Worm (Caenorhabditis elegans) whole organism, L4 larva: ENCODE data around the gene unc-116.

Experiments
- F44E2.7 ChIP-seq: fragments of 200-800 bp; sonication (Bioruptor generic); IDR thresholded peaks from 2 replicates; pipeline ENCODE4 v2.1.2; 2022; ENCODE audit warnings: missing genetic modification characterization, missing compliant biosample characterization
- ceh-82 ChIP-seq: sonication (generic microtip); optimal IDR thresholded peaks from 2 replicates; lab custom pipeline; 2017; ENCODE audit warnings: missing biosample characterization, missing genetic modification characterization
- fos-1 ChIP-seq: fragments of 150-350 bp; optimal IDR thresholded peaks from 2 replicates; lab custom pipeline; 2014; ENCODE audit warnings: missing biosample characterization, missing genetic modification characterization
- pha-4 ChIP-seq, 2 experiments: fragments of 150-350 bp in 1 of 2; fragments of 200-800 bp in 1 of 2; sonication (Bioruptor generic) in 1 of 2; IDR thresholded peaks in 1 of 2; optimal IDR thresholded peaks in 1 of 2; 2 replicates each; pipeline versions ENCODE4 v1.3.6 to Lab custom; 2014 to 2022; ENCODE audit warnings: missing genetic modification characterization in 2 of 2, missing genetic modification reagents in 2 of 2, missing biosample characterization in 1 of 2, missing compliant biosample characterization in 1 of 2
- unc-39 ChIP-seq: sonication (generic microtip); optimal IDR thresholded peaks from 2 replicates; lab custom pipeline; 2017; ENCODE audit warnings: missing biosample characterization, missing genetic modification characterization
- vab-7 ChIP-seq: fragments of 200-800 bp; sonication (Bioruptor generic); IDR thresholded peaks from 2 replicates; pipeline ENCODE4 v1.3.6; 2022; ENCODE audit warnings: missing genetic modification reagents, missing genetic modification characterization, missing compliant biosample characterization

DNA sequence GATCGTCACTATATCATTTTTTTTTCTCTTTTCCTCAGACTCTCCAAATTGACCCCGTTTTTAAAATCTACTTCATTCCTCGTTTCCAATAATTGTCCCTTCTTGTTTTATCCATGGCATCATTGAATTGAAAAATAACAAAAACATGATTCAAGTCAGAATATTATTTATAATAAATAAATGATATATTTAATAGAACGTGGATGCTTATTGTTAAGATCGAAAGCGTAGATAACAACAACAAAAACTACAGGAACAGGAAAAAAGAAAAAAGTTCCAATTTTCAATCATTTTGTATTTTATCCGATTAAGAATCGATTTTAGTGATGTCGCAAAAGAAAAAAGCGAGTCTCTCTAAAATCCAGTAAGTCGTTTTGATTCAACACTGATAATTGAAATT lies 42.6 kb downstream of the unc-116 start, which contains the start of gene F10E9.2:
- TF ChIP-seq pha-4 (GFP tag; IDR thresholded peaks at IDR 0.05; lab: Robert Waterston, UW) (no peak), pha-4 (tag; optimal IDR thresholded peaks at IDR 0.05; lab: Kevin White, UChicago) (no peak), unc-39 (no peak), fos-1 (tag; lab: Kevin White, UChicago) (no peak), F44E2.7 (no peak), ceh-82 (tag; lab: Kevin White, UChicago) (no peak), vab-7 (GFP tag; lab: Robert Waterston, UW) (no peak)
